Worm (Caenorhabditis elegans): ENCODE data around the gene srv-16.

ce11 chrIV:15923000-15923399, 10.7 kb downstream of the srv-16 start:
- TF ChIP-seq ceh-82 (tag; optimal IDR thresholded peaks at IDR 0.05) (no peak), irx-1 (tag; optimal IDR thresholded peaks at IDR 0.05) (no peak), lin-35 (GFP tag; optimal IDR thresholded peaks at IDR 0.05) (no peak)

All from whole organism, L1 larva.